Worm (Caenorhabditis elegans): ENCODE data around the gene spat-2.

DNA sequence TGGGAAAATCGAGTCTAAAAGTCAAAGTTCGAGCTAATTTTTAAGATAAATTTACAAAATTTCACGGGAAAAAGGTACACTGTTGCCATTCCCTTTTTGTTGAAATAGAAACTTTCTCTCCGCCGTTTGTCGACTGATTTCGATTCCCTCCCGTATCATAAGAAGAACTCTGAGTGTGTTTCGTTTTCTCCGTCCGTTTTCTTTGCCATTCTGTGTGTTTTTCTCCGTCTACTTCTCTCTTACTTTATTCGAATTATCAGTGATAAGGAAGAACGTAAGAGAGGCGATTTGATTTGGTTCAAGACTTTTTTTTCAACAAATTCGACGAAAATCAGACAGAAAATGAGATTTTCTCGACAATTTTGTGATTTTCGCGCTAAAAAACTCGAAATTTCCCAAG lies 9.8 kb downstream of the spat-2 start:
- TF ChIP-seq lin-13 (tag; optimal IDR thresholded peaks at IDR 0.05) (no peak), nhr-28 (tag; optimal IDR thresholded peaks at IDR 0.05) (no peak), unc-39 (tag; optimal IDR thresholded peaks at IDR 0.05) (no peak), unc-62 (GFP tag; optimal IDR thresholded peaks at IDR 0.05) (no peak), nhr-12 (tag; optimal IDR thresholded peaks at IDR 0.05) (no peak), sptf-1 (tag; optimal IDR thresholded peaks at IDR 0.05) (no peak), mab-5 (tag; optimal IDR thresholded peaks at IDR 0.05) (no peak)

Measured in whole organism, mixed stage, embryonic.